Fruit fly (Drosophila melanogaster) Kc167 (cell line): ENCODE data around the gene emei.
"Not testable (repeated sequence)": the region's sequence is repeated elsewhere in the genome, so short reads cannot be mapped to it uniquely, and the experiment has no call there.

Source experiments
- Myc ChIP-seq: fragments of >200 bp; optimal IDR thresholded peaks from 2 replicates; lab custom pipeline; 2017; ENCODE audit warnings: missing external identifiers
- Sin3A ChIP-seq: fragments of >200 bp; optimal IDR thresholded peaks from 2 replicates; lab custom pipeline; 2018; ENCODE audit warnings: missing external identifiers
- h ChIP-seq: fragments of >200 bp; optimal IDR thresholded peaks from 3 replicates; lab custom pipeline; 2018; ENCODE audit warnings: missing external identifiers
- insv ChIP-seq: fragments of >200 bp; optimal IDR thresholded peaks from 3 replicates; lab custom pipeline; 2018; ENCODE audit warnings: missing external identifiers
- psq ChIP-seq: fragments of >200 bp; optimal IDR thresholded peaks from 2 replicates; lab custom pipeline; 2017; ENCODE audit warnings: missing external identifiers
- ttk ChIP-seq: sonication (Bioruptor generic); optimal IDR thresholded peaks from 2 replicates; lab custom pipeline; 2017; ENCODE audit warnings: missing external identifiers

Gene emei

DNA sequence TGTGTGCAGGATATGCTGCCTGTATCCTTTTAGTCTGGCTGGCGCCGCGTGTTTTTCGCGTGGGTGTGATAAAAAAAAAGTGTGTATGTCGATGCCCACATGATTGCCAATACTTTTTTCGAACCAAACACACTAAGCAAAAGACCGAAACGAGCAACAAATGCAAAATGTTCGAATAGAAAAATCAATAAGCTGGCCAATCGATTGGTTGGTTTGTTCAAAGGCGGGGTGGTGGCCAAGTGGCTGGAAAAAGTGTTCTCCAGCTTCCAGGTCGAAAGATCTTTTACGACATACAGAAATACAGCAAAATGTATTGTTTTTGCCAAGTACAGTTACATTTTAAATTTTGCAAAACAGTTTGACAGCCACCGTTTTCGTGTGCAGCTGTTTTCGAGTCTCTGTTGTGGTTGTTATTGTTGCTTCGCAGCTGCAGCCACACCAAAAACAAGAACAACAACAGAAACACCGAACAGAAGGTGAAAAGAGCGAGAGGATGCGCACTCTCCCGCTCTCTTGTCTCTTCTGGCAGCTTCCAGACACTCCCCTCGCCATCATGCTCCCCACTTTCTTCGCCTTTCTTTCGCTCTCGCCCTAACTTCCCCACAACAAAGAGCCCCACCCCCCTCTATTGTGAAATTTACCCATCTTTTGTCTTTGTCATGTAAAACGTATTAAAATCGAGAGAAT, 14.3 kb downstream of the emei start:
- no peak for TF ChIP-seq h (lab: Kevin White, UChicago)

DNA sequence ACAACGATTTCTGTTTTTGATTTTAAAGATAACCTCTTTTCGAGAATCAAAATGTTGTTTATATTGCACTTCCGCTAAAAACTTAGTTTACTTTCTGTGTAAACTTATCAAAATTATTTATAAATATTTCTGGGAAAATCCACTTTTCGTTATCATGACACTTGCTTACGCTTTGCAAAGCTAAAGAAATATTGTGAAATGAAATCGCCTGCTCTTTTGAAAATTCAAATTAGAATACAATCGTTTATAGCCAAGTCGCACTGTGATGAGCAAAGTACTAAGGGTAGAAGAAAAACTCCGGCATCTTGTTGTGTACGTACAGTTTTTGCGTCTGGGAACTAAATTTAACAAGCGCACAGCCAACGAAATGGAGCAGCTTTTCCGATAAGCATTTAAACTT, 14.9 kb downstream of the emei start:
- TF ChIP-seq ttk (lab: Kevin White, UChicago), result no peak
- no peak for TF ChIP-seq h (lab: Kevin White, UChicago)
- no peak for TF ChIP-seq insv (lab: Kevin White, UChicago)
- TF ChIP-seq Sin3A (lab: Kevin White, UChicago), result no peak
- TF ChIP-seq Myc, result no peak
- TF ChIP-seq psq, result no peak

DNA sequence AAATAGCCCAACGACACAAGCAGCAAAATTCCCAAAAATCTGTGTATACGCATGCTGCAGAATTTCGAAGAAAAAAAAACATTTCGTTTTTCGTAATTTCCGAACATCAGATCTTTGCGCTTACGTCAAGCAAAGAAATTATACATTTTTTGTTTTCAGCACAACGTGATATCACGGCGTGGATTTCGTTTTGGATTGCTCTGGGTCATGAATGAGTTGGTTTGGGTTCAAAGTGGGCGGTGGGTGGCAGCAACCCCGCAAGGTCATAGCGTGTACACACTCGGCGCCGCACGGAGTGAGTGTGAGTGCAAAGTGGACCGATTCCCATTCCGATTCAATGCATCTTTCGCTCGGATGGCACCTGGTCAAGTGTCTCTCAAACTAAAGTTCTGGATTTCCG, 15.4 kb downstream of the emei start:
- no peak for TF ChIP-seq insv (lab: Kevin White, UChicago)
- TF ChIP-seq Myc, result no peak
- TF ChIP-seq Sin3A (lab: Kevin White, UChicago), result no peak
- TF ChIP-seq psq, result no peak
- no peak for TF ChIP-seq ttk (lab: Kevin White, UChicago)
- TF ChIP-seq h (lab: Kevin White, UChicago), result no peak

DNA sequence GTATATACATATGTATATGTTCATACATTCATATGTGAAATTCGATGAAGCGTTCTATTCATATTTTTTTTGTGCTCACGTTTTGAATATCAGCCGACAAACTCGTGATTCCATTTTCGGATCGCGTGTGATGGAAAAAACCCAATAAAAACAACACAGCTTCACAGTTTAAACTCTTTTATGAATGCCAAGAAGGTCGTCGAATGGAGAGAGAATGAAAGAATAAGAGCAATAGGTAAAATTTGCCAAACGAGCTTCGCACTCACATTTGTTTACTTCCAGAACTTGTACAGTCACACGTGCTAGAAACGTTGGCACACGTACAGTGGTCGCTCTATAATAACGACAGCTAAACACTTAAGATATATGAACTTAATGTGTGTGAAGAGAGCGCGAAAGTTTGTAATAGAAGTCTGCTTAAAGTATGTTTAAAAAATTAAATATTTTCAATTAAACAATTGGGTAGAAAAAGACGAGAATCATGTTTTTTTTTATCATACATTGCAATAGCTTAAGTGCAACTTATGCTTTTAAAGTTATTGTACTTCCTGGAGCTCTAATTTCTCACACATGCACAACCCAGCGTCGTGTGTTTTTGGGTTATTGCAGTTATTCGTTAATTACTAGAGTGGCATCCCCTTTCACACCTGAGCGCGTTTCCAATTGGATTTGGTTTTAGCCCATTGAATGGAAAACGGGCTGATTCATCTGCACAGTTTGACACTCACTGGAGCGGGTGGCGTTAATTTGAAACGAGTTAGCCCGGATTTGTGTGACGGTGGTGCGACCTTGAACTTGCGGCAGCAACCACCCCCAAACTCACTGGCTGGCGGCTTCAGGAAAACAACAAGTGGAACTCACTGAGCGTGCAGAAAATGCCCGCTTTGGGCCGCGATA, 16.4 kb downstream of the emei start:
- TF ChIP-seq h (lab: Kevin White, UChicago) (no peak), Sin3A (lab: Kevin White, UChicago) (no peak), Myc (no peak), ttk (lab: Kevin White, UChicago) (no peak), insv (lab: Kevin White, UChicago) (no peak), psq (no peak)

DNA sequence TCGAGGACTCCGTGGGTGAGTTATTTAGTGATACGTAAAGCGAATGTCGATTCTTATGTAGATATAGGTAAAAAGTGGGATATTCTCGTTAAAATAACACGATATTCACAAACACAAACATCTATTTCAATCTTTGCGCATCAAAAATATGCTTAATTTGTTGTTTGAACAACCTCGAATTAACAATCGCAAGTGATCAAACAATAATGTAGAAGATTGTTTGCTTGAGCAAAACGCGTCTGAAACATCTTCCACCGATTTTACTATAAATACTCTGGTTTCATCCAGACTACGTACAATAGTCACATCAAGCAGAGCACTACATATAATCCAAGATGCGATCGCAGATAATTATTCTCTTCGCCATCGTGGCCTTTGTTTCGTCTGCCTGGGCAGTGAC, 21.0 kb downstream of the emei start, which contains the start of gene nol:
Gene nol (plus strand): TSS at position 301 of the 400 bp plus-strand sequence.
- TF ChIP-seq Myc (no peak), Sin3A (lab: Kevin White, UChicago) (no peak), insv (lab: Kevin White, UChicago) (no peak), psq (no peak), h (lab: Kevin White, UChicago) (no peak), ttk (lab: Kevin White, UChicago) (no peak)

DNA sequence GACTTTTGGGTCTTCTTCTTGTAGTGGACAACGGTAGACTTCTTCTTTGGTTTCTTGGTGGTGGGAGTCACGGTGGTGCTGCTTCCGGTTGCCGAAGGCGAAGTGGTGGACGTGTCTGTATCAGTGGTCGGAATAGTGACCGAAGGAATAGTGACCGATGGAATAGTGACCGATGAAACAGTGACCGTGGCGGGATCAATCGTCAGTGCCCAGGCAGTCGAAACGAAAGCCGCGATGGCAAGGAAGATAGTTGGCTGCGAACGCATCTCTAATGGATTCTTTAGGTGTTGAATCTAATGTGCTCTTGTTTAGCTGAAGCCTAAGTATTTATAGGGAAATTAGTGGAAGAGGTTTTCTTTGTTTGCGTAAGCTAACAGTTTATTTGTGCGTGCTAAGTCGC, 22.6 kb downstream of the emei start, which contains the start of gene CG32074:
Gene CG32074 (minus strand): TSS at position 268 of the 400 bp plus-strand sequence.
- not testable (repeated sequence) for TF ChIP-seq h (lab: Kevin White, UChicago); psq; insv (lab: Kevin White, UChicago)

DNA sequence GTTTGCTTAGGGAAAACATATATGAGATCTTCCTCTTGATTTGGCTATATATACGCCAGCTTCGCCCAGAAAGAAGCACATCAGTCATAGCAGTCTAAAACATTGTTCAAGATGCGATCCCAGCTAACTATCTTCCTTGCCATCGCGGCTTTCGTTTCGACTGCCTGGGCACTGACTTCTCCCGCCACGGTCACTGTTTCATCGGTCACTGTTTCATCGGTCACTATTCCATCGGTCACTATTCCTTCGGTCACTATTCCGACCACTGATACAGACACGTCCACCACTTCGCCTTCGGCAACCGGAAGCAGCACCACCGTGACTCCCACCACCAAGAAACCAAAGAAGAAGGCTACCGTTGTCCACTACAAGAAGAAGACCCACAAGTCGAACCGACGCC, 25.4 kb downstream of the emei start, which contains the start of gene CG14143:
Gene CG14143 (plus strand): TSS at position 102 of the 400 bp plus-strand sequence.
- TF ChIP-seq Myc; insv (lab: Kevin White, UChicago); Sin3A (lab: Kevin White, UChicago): not testable (repeated sequence)

DNA sequence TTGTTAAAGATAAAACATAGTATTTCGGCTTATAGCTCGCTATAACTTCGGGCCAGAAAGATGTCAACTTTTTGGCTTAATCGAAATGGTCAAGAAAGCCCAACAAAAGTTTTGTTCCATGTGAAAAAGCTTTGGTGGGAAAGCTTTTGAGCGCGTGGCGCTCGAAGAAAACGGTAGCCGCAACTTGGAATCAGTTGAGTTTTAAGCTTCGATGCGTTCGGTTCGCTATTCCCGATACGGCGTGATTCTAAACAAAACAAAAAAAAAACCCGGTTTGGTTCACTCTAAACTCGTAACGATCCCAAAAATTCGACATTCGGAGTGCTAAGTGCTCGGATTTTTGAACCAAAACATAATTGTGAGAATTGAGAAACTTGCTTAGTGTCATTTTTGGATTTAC, 26.4 kb downstream of the emei start, which contains the start of gene IRSp53:
Gene IRSp53 (plus strand): TSS at position 204 of the 400 bp plus-strand sequence.
- TF ChIP-seq ttk (lab: Kevin White, UChicago) (no peak), h (lab: Kevin White, UChicago) (no peak), Sin3A (lab: Kevin White, UChicago) (no peak), insv (lab: Kevin White, UChicago) (no peak)

DNA sequence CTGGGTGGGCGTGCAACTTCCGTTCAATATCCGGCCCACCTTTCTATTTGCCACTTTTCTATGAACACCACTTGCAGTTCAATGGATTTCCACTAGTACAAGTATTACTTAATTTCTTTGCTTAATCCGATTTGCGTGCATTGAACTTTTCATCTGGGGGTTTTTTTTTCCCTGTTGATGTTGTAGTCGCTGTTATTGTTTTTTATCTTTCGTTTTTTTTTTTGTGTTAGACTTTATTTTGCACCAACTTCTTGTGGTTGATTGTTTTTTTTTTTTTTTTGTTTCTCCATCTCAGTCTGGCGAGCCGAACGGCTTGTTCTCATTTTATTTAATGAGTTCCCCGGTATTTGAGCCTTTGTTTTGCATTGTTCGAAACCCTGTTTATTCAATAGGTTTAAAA, 26.9 kb downstream of the emei start:
- TF ChIP-seq ttk (lab: Kevin White, UChicago) (no peak), h (lab: Kevin White, UChicago) (no peak), insv (lab: Kevin White, UChicago) (no peak), Sin3A (lab: Kevin White, UChicago) (no peak), Myc (no peak), psq (no peak)

DNA sequence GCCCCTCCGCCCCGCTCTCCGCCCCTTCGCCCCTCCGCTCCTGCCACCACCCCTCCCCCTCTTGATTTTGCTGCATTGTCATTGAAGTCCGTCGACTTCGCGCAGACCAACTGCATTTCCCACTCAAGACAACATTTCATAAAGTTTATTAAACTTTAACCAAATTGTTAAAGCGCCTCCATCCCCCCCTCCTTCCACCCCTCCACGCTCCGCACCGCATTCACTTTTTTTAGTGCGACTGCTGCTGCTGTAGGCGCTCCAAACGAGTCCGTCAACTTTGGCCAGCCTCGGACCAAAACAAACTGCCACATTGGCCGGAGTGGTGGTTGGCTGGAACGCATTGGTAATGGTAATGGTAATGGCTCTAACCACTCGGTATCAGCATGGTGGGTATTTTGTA, 29.4 kb downstream of the emei start:
- no peak for TF ChIP-seq h (lab: Kevin White, UChicago)
- no peak for TF ChIP-seq Myc
- TF ChIP-seq Sin3A (lab: Kevin White, UChicago), result no peak
- TF ChIP-seq psq, result no peak
- TF ChIP-seq ttk (lab: Kevin White, UChicago), result no peak
- no peak for TF ChIP-seq insv (lab: Kevin White, UChicago)

DNA sequence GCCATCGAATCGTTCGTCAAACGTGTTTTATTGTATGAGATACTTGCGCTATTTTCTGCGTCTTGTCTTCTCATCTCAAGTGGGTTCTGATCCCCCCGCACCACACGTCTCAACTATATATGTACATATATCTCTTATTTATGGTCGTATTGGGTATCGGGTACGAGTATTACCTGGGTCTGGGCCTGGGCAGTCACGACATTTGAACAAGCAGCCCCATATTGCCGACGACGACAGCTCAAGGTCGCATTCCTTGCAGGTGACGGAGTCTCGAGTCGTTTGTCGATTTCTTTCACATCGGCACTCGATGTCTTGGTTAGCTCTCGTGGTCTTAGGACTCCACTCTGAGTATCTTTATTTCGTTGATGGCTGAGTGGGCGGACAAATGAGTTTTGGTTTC, 35.6 kb downstream of the emei start:
- no peak for TF ChIP-seq insv (lab: Kevin White, UChicago)

DNA sequence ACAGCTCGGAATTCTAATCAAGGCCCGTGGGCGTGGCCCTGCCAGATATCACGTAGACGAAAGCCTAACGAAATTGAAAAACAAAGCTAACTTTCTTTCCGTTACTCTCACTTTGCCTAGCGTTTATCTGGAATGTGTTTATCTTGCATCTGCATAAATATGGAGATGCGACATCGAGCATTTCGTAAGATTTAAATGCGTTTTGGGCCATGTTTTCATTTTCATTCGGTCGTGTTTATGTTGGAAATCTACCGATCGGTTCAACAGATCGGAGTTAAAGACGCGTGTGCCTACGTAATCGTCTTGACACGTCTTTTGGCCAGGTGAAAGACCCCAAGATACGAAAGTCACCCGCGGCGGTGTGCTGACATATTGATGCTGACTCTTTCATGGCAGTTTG, 38.2 kb downstream of the emei start:
- no peak for TF ChIP-seq insv (lab: Kevin White, UChicago)
- TF ChIP-seq psq, result no peak
